Worm (Caenorhabditis elegans) whole organism, late embryonic: ENCODE measurements around the gene spp-9.
A peak's percentile ranks its signal among the peaks of the same experiment; 100 is the strongest.
"Not testable (repeated sequence)": the region's sequence is repeated elsewhere in the genome, so short reads cannot be mapped to it uniquely, and the experiment has no call there.

Experiments
- Y22D7AL.16 ChIP-seq: sonication (generic microtip); optimal IDR thresholded peaks from 2 replicates; lab custom pipeline; 2016; ENCODE audit warnings: missing genetic modification characterization, missing compliant biosample characterization
- ceh-14 ChIP-seq: sonication (generic microtip); optimal IDR thresholded peaks from 2 replicates; lab custom pipeline; 2016; ENCODE audit warnings: missing genotype, missing genetic modification characterization, missing compliant biosample characterization
- ceh-18 ChIP-seq: sonication (generic microtip); optimal IDR thresholded peaks from 2 replicates; lab custom pipeline; 2016; ENCODE audit warnings: missing genetic modification characterization, missing compliant biosample characterization
- ceh-30 ChIP-seq: fragments of 150-350 bp; optimal IDR thresholded peaks from 2 replicates; lab custom pipeline; 2014; ENCODE audit warnings: missing biosample characterization, missing genetic modification characterization
- ceh-31 ChIP-seq: sonication (generic microtip); optimal IDR thresholded peaks from 2 replicates; lab custom pipeline; 2016; ENCODE audit warnings: missing genetic modification characterization, missing compliant biosample characterization
- ceh-34 ChIP-seq: sonication (generic microtip); optimal IDR thresholded peaks from 2 replicates; lab custom pipeline; 2016; ENCODE audit warnings: mild to moderate bottlenecking, missing genetic modification characterization, missing compliant biosample characterization
- ceh-45 ChIP-seq: fragments of 200-800 bp; sonication (Bioruptor generic); IDR thresholded peaks from 2 replicates; pipeline ENCODE4 v1.3.6; 2022; ENCODE audit warnings: missing genetic modification reagents, missing genetic modification characterization, missing compliant biosample characterization
- ceh-9 ChIP-seq: sonication (generic microtip); optimal IDR thresholded peaks from 2 replicates; lab custom pipeline; 2016; ENCODE audit warnings: mild to moderate bottlenecking, missing genetic modification characterization, inconsistent platforms, missing compliant biosample characterization
- che-1 ChIP-seq: sonication (generic microtip); optimal IDR thresholded peaks from 2 replicates; lab custom pipeline; 2016; ENCODE audit warnings: mild to moderate bottlenecking, missing genetic modification characterization, missing compliant biosample characterization
- dve-1 ChIP-seq: sonication (generic microtip); optimal IDR thresholded peaks from 2 replicates; lab custom pipeline; 2017; ENCODE audit warnings: antibody characterized with exemption, mild to moderate bottlenecking, missing genetic modification characterization, missing compliant biosample characterization
- elt-2 ChIP-seq: sonication (generic microtip); optimal IDR thresholded peaks from 2 replicates; lab custom pipeline; 2016; ENCODE audit warnings: missing genetic modification reagents, missing genetic modification characterization, missing compliant biosample characterization
- ets-4 ChIP-seq: sonication (generic microtip); optimal IDR thresholded peaks from 2 replicates; lab custom pipeline; 2016; ENCODE audit warnings: missing genetic modification characterization, missing compliant biosample characterization
- eyg-1 ChIP-seq: sonication (generic microtip); optimal IDR thresholded peaks from 2 replicates; lab custom pipeline; 2016; ENCODE audit warnings: missing genotype, missing genetic modification characterization, missing compliant biosample characterization
- fax-1 ChIP-seq: sonication (generic microtip); optimal IDR thresholded peaks from 2 replicates; lab custom pipeline; 2016; ENCODE audit warnings: missing genotype, missing genetic modification characterization, missing compliant biosample characterization
- hlh-13 ChIP-seq: fragments of 200-800 bp; sonication (Bioruptor generic); optimal IDR thresholded peaks from 2 replicates; lab custom pipeline; 2018; ENCODE audit warnings: mild to moderate bottlenecking, missing genetic modification characterization, missing compliant biosample characterization
- hlh-15 ChIP-seq: sonication (generic microtip); optimal IDR thresholded peaks from 2 replicates; lab custom pipeline; 2016; ENCODE audit warnings: missing genetic modification characterization, missing compliant biosample characterization
- hlh-30 ChIP-seq: sonication (generic microtip); optimal IDR thresholded peaks from 2 replicates; lab custom pipeline; 2017; ENCODE audit warnings: antibody characterized with exemption, missing genetic modification characterization, missing compliant biosample characterization; ENCODE audit not compliant: insufficient read depth
- hlh-6 ChIP-seq: sonication (generic microtip); optimal IDR thresholded peaks from 2 replicates; lab custom pipeline; 2016; ENCODE audit warnings: missing genotype, missing genetic modification characterization, missing compliant biosample characterization
- hlh-8 ChIP-seq: sonication (generic microtip); optimal IDR thresholded peaks from 2 replicates; lab custom pipeline; 2016; ENCODE audit warnings: missing genotype, missing genetic modification characterization, missing compliant biosample characterization
- lim-6 ChIP-seq: sonication (generic microtip); optimal IDR thresholded peaks from 2 replicates; lab custom pipeline; 2016; ENCODE audit warnings: missing genetic modification characterization, missing compliant biosample characterization
- mec-3 ChIP-seq: sonication (generic microtip); optimal IDR thresholded peaks from 2 replicates; lab custom pipeline; 2016; ENCODE audit warnings: borderline replicate concordance, missing genetic modification characterization, missing compliant biosample characterization
- nfya-1 ChIP-seq: sonication (generic microtip); optimal IDR thresholded peaks from 2 replicates; lab custom pipeline; 2017; ENCODE audit warnings: missing genetic modification characterization, mild to moderate bottlenecking, missing compliant biosample characterization, antibody characterized with exemption, moderate library complexity
- odd-2 ChIP-seq: sonication (generic microtip); optimal IDR thresholded peaks from 2 replicates; lab custom pipeline; 2017; ENCODE audit warnings: antibody characterized with exemption, mild to moderate bottlenecking, missing genetic modification characterization, missing compliant biosample characterization
- pat-9 ChIP-seq: fragments of 200-800 bp; sonication (Bioruptor generic); optimal IDR thresholded peaks from 2 replicates; lab custom pipeline; 2018; ENCODE audit warnings: mild to moderate bottlenecking, missing genetic modification characterization, moderate library complexity, missing compliant biosample characterization
- pax-1 ChIP-seq: fragments of 150-350 bp; optimal IDR thresholded peaks from 2 replicates; lab custom pipeline; 2014; ENCODE audit warnings: missing biosample characterization, missing genetic modification characterization
- pqm-1 ChIP-seq: sonication (generic microtip); optimal IDR thresholded peaks from 2 replicates; lab custom pipeline; 2016; ENCODE audit warnings: missing genetic modification characterization, missing compliant biosample characterization
- pros-1 ChIP-seq: fragments of 150-350 bp; optimal IDR thresholded peaks from 2 replicates; lab custom pipeline; 2014; ENCODE audit warnings: missing biosample characterization, missing genetic modification reagents, missing genetic modification characterization
- sdc-2 ChIP-seq: sonication (generic microtip); optimal IDR thresholded peaks from 2 replicates; lab custom pipeline; 2016; ENCODE audit warnings: missing genotype, missing genetic modification characterization, missing compliant biosample characterization
- ttx-3 ChIP-seq: sonication (generic microtip); optimal IDR thresholded peaks from 2 replicates; lab custom pipeline; 2016; ENCODE audit warnings: missing genetic modification reagents, missing genetic modification characterization, missing compliant biosample characterization
- unc-86 ChIP-seq: sonication (generic microtip); optimal IDR thresholded peaks from 2 replicates; lab custom pipeline; 2016; ENCODE audit warnings: missing genetic modification characterization, missing compliant biosample characterization

spp-9 gene

DNA sequence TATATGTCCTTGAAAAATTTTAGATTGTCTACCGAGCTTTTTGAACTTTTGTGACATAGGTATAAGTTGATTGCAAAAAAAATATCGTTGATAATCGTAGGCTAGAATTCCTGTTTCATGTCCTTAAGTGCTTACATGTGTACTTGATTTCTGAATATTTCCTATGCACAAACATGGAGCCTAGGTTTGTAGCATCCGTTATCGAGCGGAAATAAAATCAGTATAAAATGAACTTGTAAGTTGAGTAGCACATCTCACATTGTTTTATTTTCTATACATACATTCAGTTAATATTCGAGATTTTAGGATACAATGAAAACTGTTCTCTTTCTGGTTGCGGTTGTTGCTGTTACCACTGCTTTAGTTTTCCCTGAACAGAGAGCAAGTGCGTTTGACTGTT, at the start of gene spp-9:
Gene spp-9 (plus strand): TSS at position 301 of the 400 bp plus-strand sequence.
- TF ChIP-seq hlh-30 (no peak), pros-1 (no peak), pat-9 (tag; lab: Kevin White, UChicago) (no peak), hlh-15 (tag; lab: Kevin White, UChicago) (no peak), ceh-45 (GFP tag; lab: Robert Waterston, UW) (no peak), ttx-3 (tag; lab: Kevin White, UChicago) (no peak), pqm-1 (tag; lab: Kevin White, UChicago) (no peak), fax-1 (tag; lab: Kevin White, UChicago) (no peak), pax-1 (tag; lab: Kevin White, UChicago) (no peak), sdc-2 (tag; lab: Kevin White, UChicago) (no peak), hlh-13 (no peak), ceh-31 (tag; lab: Kevin White, UChicago) (no peak)
- TF ChIP-seq, all 69 proteins: peak for 0

DNA sequence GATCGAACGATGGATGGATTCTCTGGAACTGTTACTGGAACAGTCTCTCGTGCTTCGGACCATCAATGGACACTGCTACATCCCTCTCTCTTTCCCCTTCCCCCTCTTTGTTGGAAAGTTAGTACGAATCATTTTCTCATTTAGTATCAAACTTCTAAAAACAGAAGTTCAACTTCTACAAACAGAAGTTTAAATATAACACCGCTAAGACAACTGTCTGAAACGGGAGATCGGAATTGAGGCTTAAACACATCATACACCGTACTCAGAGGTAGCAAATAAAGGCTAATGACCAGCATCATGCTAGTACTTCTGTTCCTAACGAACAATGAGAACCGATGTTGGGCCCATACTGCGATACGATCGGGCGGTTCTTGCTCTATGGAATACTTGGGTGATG, 47.8 kb upstream of the spp-9 start, which contains the start of gene F46C3.7:
Gene F46C3.7 (plus strand): TSS at position 301 of the 400 bp plus-strand sequence.
- not testable (repeated sequence) for TF ChIP-seq eyg-1 (tag; lab: Kevin White, UChicago); dve-1 (tag; lab: Kevin White, UChicago); elt-2

DNA sequence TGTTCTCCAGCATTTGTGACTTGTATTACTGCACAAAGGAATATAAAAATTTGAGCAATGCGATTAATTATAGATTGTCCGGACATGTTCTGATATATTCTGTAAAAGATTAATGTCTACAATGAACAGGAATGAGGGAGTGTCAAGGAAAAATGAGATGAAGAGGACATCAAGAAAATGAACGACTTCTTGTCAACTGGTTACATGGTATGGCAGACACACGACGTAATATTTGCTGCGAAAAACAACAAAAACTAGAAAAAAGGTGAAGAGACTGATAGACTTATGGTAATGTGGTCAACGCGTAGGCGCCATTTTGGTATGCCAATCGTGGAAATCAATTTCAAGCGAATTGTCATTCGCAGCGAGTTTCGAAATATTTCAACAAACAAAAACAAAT, 41.0 kb upstream of the spp-9 start, which contains the start of gene igeg-2:
Gene igeg-2 (minus strand): TSS at position 101 of the 400 bp plus-strand sequence.
- TF ChIP-seq elt-2 (no peak), ceh-30 (tag; lab: Kevin White, UChicago) (no peak)

DNA sequence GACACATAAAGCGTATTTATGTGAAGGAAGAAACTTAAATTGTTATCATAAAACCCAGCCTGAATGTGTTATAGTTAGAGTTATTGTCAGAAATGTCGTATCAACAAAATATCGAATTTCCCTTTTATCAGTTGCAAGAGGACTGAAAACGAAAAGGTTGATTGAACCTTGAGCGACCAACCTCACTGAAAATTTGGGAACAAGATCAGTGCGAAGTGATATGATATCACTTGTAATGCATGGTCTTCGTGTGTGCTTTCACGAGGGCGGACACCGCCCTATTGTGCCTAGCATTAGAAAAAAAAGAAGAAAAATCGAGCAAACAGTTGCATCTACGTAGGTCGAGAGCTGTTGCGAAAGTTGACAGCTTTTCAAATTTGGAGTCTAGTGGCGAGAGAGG, 39.9 kb upstream of the spp-9 start:
- TF ChIP-seq Y22D7AL.16 (tag; lab: Kevin White, UChicago), result no peak
- peak; percentile 21 for TF ChIP-seq elt-2
- no peak for TF ChIP-seq nfya-1 (tag; lab: Kevin White, UChicago)
- TF ChIP-seq, all 69 proteins: peak for 1

DNA sequence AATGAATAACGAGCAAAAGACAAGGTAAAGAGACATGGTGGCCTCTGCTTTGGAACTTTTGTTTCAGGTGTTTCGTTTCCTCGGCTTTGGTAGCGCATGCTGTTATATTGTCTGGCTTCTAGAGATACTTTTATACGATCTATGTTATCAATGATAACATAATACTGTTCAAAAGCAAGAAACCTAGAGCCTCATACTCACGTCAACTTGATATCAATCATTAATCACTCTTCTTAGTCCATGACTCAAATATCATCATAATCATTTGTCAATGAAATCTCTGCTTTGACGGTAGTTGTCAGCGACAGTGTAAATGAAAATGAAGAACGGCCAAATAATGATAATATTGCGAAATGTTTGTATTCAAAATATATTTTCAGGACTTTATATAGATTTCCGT, 37.3 kb upstream of the spp-9 start:
- no peak for TF ChIP-seq ceh-18 (tag; lab: Kevin White, UChicago)
- TF ChIP-seq ceh-14 (tag; lab: Kevin White, UChicago), result no peak
- no peak for TF ChIP-seq lim-6
- TF ChIP-seq hlh-8 (tag; lab: Kevin White, UChicago), result no peak
- TF ChIP-seq ceh-9, result no peak

DNA sequence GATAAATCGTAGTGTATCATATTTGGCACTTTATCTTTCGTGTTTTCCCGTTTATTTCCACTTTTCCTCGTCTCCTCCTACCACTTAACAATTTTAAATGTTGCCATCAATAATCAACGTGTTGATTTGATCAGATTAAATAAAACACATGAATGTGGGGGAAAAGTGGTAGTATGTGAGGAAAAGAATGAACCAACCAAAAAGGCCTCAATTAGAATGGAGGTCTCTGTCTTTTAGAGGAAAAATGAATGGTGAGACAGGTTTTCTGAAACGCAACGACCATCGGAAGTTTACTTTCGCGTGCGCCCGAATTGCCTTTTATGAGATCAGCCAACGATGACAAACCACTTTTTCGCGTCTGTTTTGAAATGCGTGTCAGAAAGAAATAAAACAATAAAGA, 35.3 kb upstream of the spp-9 start:
- no peak for TF ChIP-seq unc-86
- TF ChIP-seq mec-3 (tag; lab: Kevin White, UChicago), result no peak
- TF ChIP-seq hlh-6, result no peak
- no peak for TF ChIP-seq ceh-34

DNA sequence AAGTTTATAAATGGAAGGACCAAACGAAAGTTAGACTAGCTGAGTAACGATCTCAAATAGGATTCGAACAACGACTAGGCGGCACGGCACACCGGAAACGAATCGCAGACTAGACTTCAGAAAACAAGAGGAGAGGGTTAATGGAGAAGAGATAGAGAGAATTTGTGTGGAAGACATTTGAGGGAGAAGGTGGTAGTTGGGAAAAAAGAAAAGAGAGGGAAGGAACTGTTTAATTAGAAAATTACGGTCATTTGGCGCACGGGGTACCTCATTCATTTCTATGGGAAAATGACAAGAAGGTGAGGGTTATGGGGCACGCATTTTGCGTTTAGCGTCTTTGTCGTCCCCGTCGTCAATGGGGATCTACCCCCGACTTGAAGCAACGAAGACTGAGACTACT, 33.4 kb upstream of the spp-9 start, which contains the start of gene F48C5.2:
Gene F48C5.2 (minus strand): TSS at position 101 of the 400 bp plus-strand sequence.
- TF ChIP-seq odd-2 (tag; lab: Kevin White, UChicago) (no peak), che-1 (tag; lab: Kevin White, UChicago) (no peak), ceh-34 (no peak), ceh-31 (tag; lab: Kevin White, UChicago) (peak; percentile 10), ets-4 (tag; lab: Kevin White, UChicago) (no peak)
